Worm (Caenorhabditis elegans) whole organism, L1 larva: ENCODE results near the gene T21B4.15.

Experiments used
- C04F5.9 ChIP-seq: sonication (generic microtip); optimal IDR thresholded peaks from 2 replicates; lab custom pipeline; 2016; ENCODE audit warnings: missing genetic modification characterization, missing compliant biosample characterization
- C34B4.2 ChIP-seq: sonication (generic microtip); optimal IDR thresholded peaks from 2 replicates; lab custom pipeline; 2017; ENCODE audit warnings: mild to moderate bottlenecking, missing genetic modification characterization, missing compliant biosample characterization
- Y116A8C.19 ChIP-seq: sonication (generic microtip); optimal IDR thresholded peaks from 2 replicates; lab custom pipeline; 2016; ENCODE audit warnings: missing compliant biosample characterization, missing genetic modification characterization, borderline replicate concordance
- aha-1 ChIP-seq: fragments of 150-350 bp; optimal IDR thresholded peaks from 2 replicates; lab custom pipeline; 2014; ENCODE audit warnings: missing biosample characterization, missing genetic modification characterization
- alr-1 ChIP-seq: fragments of 200-800 bp; sonication (Bioruptor generic); optimal IDR thresholded peaks from 2 replicates; lab custom pipeline; 2018; ENCODE audit warnings: borderline replicate concordance, mild to moderate bottlenecking, missing genetic modification characterization, missing compliant biosample characterization
- blmp-1 ChIP-seq: fragments of 150-350 bp; optimal IDR thresholded peaks from 2 replicates; lab custom pipeline; 2014; ENCODE audit warnings: missing biosample characterization, missing genetic modification characterization
- ceh-8 ChIP-seq: fragments of 200-800 bp; sonication (Bioruptor generic); optimal IDR thresholded peaks from 2 replicates; lab custom pipeline; 2018; ENCODE audit warnings: mild to moderate bottlenecking, missing genetic modification characterization, moderate library complexity, missing compliant biosample characterization
- dsc-1 ChIP-seq: sonication (generic microtip); optimal IDR thresholded peaks from 2 replicates; lab custom pipeline; 2016; ENCODE audit warnings: mild to moderate bottlenecking, missing genetic modification characterization, missing compliant biosample characterization
- efl-1 ChIP-seq, 4 experiments: fragments of 150-350 bp; optimal IDR thresholded peaks in 3 of 4; peaks in 1 of 4; 1 replicate in 1 of 4; 2 replicates in 3 of 4; lab custom pipeline; 2014; ENCODE audit warnings: missing biosample characterization in 2 of 4, missing genetic modification characterization in 2 of 4, missing genetic modification reagents in 2 of 4
- efl-3 ChIP-seq: fragments of 200-800 bp; sonication (Bioruptor generic); optimal IDR thresholded peaks from 2 replicates; lab custom pipeline; 2018; ENCODE audit warnings: mild to moderate bottlenecking, missing genetic modification characterization, missing compliant biosample characterization
- egl-27 ChIP-seq, 2 experiments: fragments of 150-350 bp in 1 of 2; sonication (generic microtip); optimal IDR thresholded peaks; 3 replicates each; lab custom pipeline; 2017 to 2018; ENCODE audit warnings: missing biosample characterization in 2 of 2, missing genetic modification characterization in 2 of 2, missing genetic modification reagents in 2 of 2
- fkh-8 ChIP-seq: sonication (generic microtip); optimal IDR thresholded peaks from 2 replicates; lab custom pipeline; 2016; ENCODE audit warnings: mild to moderate bottlenecking, missing genetic modification characterization, missing compliant biosample characterization
- hlh-4 ChIP-seq: sonication (generic microtip); optimal IDR thresholded peaks from 2 replicates; lab custom pipeline; 2016; ENCODE audit warnings: mild to moderate bottlenecking, missing genetic modification characterization, missing compliant biosample characterization
- hpl-2 ChIP-seq: fragments of 150-350 bp; optimal IDR thresholded peaks from 2 replicates; lab custom pipeline; 2014; ENCODE audit warnings: missing biosample characterization, missing genetic modification reagents, missing genetic modification characterization
- jun-1 ChIP-seq: fragments of 150-350 bp; optimal IDR thresholded peaks from 2 replicates; lab custom pipeline; 2014; ENCODE audit warnings: missing biosample characterization, missing genetic modification reagents, missing genetic modification characterization
- lin-15B ChIP-seq: fragments of 150-350 bp; sonication (generic microtip); optimal IDR thresholded peaks from 3 replicates; lab custom pipeline; 2014; ENCODE audit warnings: missing biosample characterization, missing genetic modification characterization
- lin-35 ChIP-seq, 2 experiments: fragments of 150-350 bp; optimal IDR thresholded peaks; 2 replicates each; lab custom pipeline; 2014; ENCODE audit warnings: missing biosample characterization in 2 of 2, missing genetic modification characterization in 2 of 2, missing genetic modification reagents in 2 of 2
- mep-1 ChIP-seq: fragments of 150-350 bp; optimal IDR thresholded peaks from 2 replicates; lab custom pipeline; 2014; ENCODE audit warnings: missing biosample characterization, missing genetic modification characterization
- nhr-237 ChIP-seq: fragments of 150-350 bp; optimal IDR thresholded peaks from 2 replicates; lab custom pipeline; 2014; ENCODE audit warnings: missing biosample characterization, missing genetic modification characterization
- nhr-71 ChIP-seq: sonication (generic microtip); optimal IDR thresholded peaks from 2 replicates; lab custom pipeline; 2016; ENCODE audit warnings: mild to moderate bottlenecking, missing genetic modification characterization, moderate library complexity, missing compliant biosample characterization
- nhr-76 ChIP-seq: sonication (generic microtip); optimal IDR thresholded peaks from 2 replicates; lab custom pipeline; 2017; ENCODE audit warnings: missing biosample characterization, missing genetic modification characterization
- nhr-84 ChIP-seq: sonication (generic microtip); optimal IDR thresholded peaks from 2 replicates; lab custom pipeline; 2017; ENCODE audit warnings: missing biosample characterization, missing genetic modification characterization
- nhr-85 ChIP-seq: sonication (generic microtip); peaks from one replicate; lab custom pipeline; 2016; ENCODE audit warnings: missing genetic modification characterization, inconsistent platforms, missing compliant biosample characterization
- pax-3 ChIP-seq: fragments of 200-800 bp; sonication (Bioruptor generic); optimal IDR thresholded peaks from 2 replicates; lab custom pipeline; 2018; ENCODE audit warnings: mild to moderate bottlenecking, missing genetic modification characterization, moderate library complexity, missing compliant biosample characterization
- sox-4 ChIP-seq: sonication (generic microtip); optimal IDR thresholded peaks from 2 replicates; lab custom pipeline; 2016; ENCODE audit warnings: missing genetic modification characterization, missing compliant biosample characterization
- tlp-1 ChIP-seq: fragments of 150-350 bp; optimal IDR thresholded peaks from 2 replicates; lab custom pipeline; 2014; ENCODE audit warnings: missing biosample characterization, missing genetic modification characterization
- zag-1 ChIP-seq: fragments of 150-350 bp; optimal IDR thresholded peaks from 2 replicates; lab custom pipeline; 2014; ENCODE audit warnings: missing biosample characterization, missing genetic modification characterization
- zip-4 ChIP-seq: fragments of 200-800 bp; sonication (Bioruptor generic); optimal IDR thresholded peaks from 2 replicates; lab custom pipeline; 2018; ENCODE audit warnings: mild to moderate bottlenecking, missing genetic modification characterization, moderate library complexity, missing compliant biosample characterization

Gene T21B4.15

DNA sequence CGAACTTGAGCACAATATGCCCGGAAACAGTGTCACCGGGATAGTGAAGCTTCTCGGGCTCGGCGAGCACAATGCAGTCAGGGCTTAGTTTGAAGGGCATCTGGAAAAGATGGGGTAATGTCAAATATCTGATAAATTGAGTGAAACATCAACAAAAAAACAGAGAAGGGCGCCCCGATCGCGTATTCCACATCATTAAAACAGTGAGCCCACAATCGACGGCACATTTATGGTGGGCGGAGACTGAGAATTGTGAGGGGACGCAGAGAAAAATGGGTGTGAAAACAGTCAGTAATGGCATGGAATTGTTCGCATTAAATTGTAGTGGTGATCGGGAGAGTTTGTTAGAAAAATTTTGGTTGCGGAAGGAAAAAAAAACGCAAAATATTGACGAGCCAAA lies 9.2 kb upstream of the T21B4.15 start, which contains the start of gene arrd-9 (continued):
- TF ChIP-seq alr-1 (tag; lab: Kevin White, UChicago) (no peak), mep-1 (tag; lab: Kevin White, UChicago) (no peak), C04F5.9 (tag; lab: Kevin White, UChicago) (no peak)

- no peak for TF ChIP-seq efl-1 (optimal IDR thresholded peaks at IDR 0.05; lab: Kevin White, UChicago)
- TF ChIP-seq efl-1 (GFP tag; optimal IDR thresholded peaks at IDR 0.05 in 1 of 2; lab: Kevin White, UChicago), result peak in 1 of 2 experiments; percentile 91
- TF ChIP-seq nhr-71, result no peak
- TF ChIP-seq C34B4.2, result no peak
- no peak for TF ChIP-seq nhr-76
Observed at ce11 chrII:12481645-12482044, 8.4 kb upstream of the T21B4.15 start.

ce11 chrII:12482622-12483021 lies 7.4 kb upstream of the T21B4.15 start, which contains the start of gene fbxb-102:
Gene fbxb-102 (plus strand): TSS chrII:12482922.
- no peak for TF ChIP-seq egl-27 (tag; optimal IDR thresholded peaks at IDR 0.05; lab: Kevin White, UChicago)
- TF ChIP-seq zag-1, result no peak
- TF ChIP-seq, all 84 proteins: peak for 0

- TF ChIP-seq nhr-85 (tag; lab: Kevin White, UChicago) (peak; percentile 29), aha-1 (no peak)
Observed at ce11 chrII:12485060-12485459, 4.9 kb upstream of the T21B4.15 start, which contains the start of gene F15A4.10. Gene F15A4.10 (minus strand): TSS chrII:12485160.

ce11 chrII:12488810-12489209 lies 1.2 kb upstream of the T21B4.15 start:
- TF ChIP-seq pax-3 (tag; lab: Kevin White, UChicago) (peak; percentile 60), blmp-1 (no peak), nhr-237 (no peak), Y116A8C.19 (tag; lab: Kevin White, UChicago) (no peak), C34B4.2 (no peak), fkh-8 (peak; percentile 77), dsc-1 (tag; lab: Kevin White, UChicago) (peak; percentile 90), sox-4 (tag; lab: Kevin White, UChicago) (peak; percentile 52)

DNA sequence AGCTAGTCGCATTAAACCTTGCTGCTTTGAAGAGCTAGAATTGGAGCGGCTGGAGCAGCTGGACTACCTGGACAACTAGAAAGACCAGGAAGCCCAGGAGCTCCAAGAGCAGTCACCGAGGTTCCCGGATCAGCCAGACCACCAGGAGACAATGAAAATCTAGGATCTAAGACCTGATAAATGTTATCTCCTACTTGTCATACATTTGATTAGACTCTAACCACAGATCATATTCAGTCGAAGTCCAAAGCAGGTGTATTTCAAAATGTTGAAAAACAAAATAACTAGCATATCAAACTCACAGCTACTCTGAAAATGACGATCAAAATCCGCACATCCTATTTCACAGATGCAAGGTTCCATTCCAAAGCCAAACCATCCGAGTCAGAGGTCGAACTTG lies 1.9 kb downstream of the T21B4.15 start, which contains the start of gene srz-6:
TSS of gene srz-6 (plus strand) at position 301 of the 400 bp plus-strand sequence.
- TF ChIP-seq lin-35 (GFP tag; optimal IDR thresholded peaks at IDR 0.05; lab: Kevin White, UChicago) (no peak), hlh-4 (tag; lab: Kevin White, UChicago) (no peak), efl-3 (GFP tag; lab: Kevin White, UChicago) (no peak), tlp-1 (tag; lab: Kevin White, UChicago) (no peak), hpl-2 (GFP tag; lab: Kevin White, UChicago) (no peak), lin-15B (tag; lab: Kevin White, UChicago) (no peak), nhr-237 (no peak), blmp-1 (no peak), zip-4 (GFP tag; lab: Kevin White, UChicago) (no peak), Y116A8C.19 (tag; lab: Kevin White, UChicago) (no peak), nhr-84 (tag; lab: Kevin White, UChicago) (no peak), jun-1 (tag; lab: Kevin White, UChicago) (no peak)
- TF ChIP-seq, all 84 proteins: peak for 0

DNA sequence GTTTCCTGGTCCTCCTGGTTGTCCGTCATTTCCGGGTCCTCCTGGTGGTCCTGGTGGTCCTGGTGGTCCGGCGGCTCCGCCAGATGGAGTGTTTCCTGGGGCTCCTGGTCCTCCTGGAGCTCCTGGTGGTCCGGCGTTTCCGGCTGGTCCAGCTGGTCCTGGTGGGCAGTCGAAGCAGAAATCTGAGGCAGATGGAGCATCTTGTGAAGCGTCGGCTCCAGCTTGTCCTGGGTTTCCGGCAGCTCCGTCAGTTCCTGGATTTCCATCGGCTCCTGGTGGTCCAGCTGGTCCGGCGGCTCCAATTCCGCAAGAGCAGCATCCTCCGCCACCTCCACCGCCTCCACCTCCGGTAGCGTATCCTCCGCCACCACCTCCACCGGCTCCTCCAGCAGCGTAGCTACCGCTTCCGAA lies 4.1 kb downstream of the T21B4.15 start:
- TF ChIP-seq blmp-1 (no peak), ceh-8 (GFP tag; lab: Kevin White, UChicago) (peak; percentile 50)
